Fruit fly (Drosophila melanogaster) whole organism, embryonic: ENCODE results near the gene CG17249.
A peak's percentile ranks its signal among the peaks of the same experiment; 100 is the strongest.

Experiments
- Awh ChIP-seq: fragments of 200-800 bp; sonication (Bioruptor generic); IDR thresholded peaks from 2 replicates; pipeline ENCODE4, ENCODE4 v1.3.6; 2022; ENCODE audit warnings: missing biosample characterization, missing genetic modification characterization
- CG10274 ChIP-seq: fragments of 200-800 bp; sonication (Bioruptor generic); optimal IDR thresholded peaks from 3 replicates; lab custom pipeline; 2017; ENCODE audit warnings: missing biosample characterization, mild to moderate bottlenecking, missing genetic modification characterization
- CG10431 ChIP-seq: fragments of 200-800 bp; sonication (Bioruptor generic); optimal IDR thresholded peaks from 3 replicates; lab custom pipeline; 2018; ENCODE audit warnings: missing biosample characterization, mild to moderate bottlenecking, missing genetic modification characterization
- CG11504 ChIP-seq: fragments of 200-800 bp; sonication (Bioruptor generic); optimal IDR thresholded peaks from 3 replicates; lab custom pipeline; 2019; ENCODE audit warnings: missing biosample characterization, mild to moderate bottlenecking, missing genetic modification characterization, moderate library complexity
- CG12391 ChIP-seq: fragments of 200-800 bp; sonication (Bioruptor generic); optimal IDR thresholded peaks from 3 replicates; lab custom pipeline; 2018; ENCODE audit warnings: missing biosample characterization, mild to moderate bottlenecking, missing genetic modification characterization, moderate library complexity
- CG13123 ChIP-seq: fragments of 200-800 bp; sonication (Bioruptor generic); optimal IDR thresholded peaks from 2 replicates; lab custom pipeline; 2016; ENCODE audit warnings: missing biosample characterization, missing genetic modification characterization
- CG13624 ChIP-seq: fragments of 200-800 bp; sonication (Bioruptor generic); optimal IDR thresholded peaks from 2 replicates; lab custom pipeline; 2016; ENCODE audit warnings: missing biosample characterization, missing genetic modification characterization
- CG14014 ChIP-seq: fragments of 200-800 bp; sonication (Bioruptor generic); IDR thresholded peaks from 2 replicates; pipeline ENCODE4 v1.3.6; 2022; ENCODE audit warnings: missing biosample characterization, missing genetic modification characterization
- CG1529 ChIP-seq: fragments of 200-800 bp; sonication (Bioruptor generic); optimal IDR thresholded peaks from 3 replicates; lab custom pipeline; 2018; ENCODE audit warnings: missing biosample characterization, missing genetic modification characterization
- CG17829 ChIP-seq: fragments of 200-800 bp; optimal IDR thresholded peaks from 2 replicates; lab custom pipeline; 2019; ENCODE audit warnings: missing biosample characterization, mild to moderate bottlenecking, missing genetic modification characterization, moderate library complexity
- CG30020 ChIP-seq: fragments of 200-800 bp; optimal IDR thresholded peaks from 2 replicates; lab custom pipeline; 2019; ENCODE audit warnings: missing biosample characterization, mild to moderate bottlenecking, missing genetic modification characterization, moderate library complexity
- CG31224 ChIP-seq: fragments of 200-800 bp; sonication (Bioruptor generic); IDR thresholded peaks from 2 replicates; pipeline ENCODE4 v1.3.6; 2022; ENCODE audit warnings: missing biosample characterization, missing genetic modification characterization
- CG4282 ChIP-seq: fragments of 200-800 bp; sonication (Bioruptor generic); optimal IDR thresholded peaks from 2 replicates; lab custom pipeline; 2016; ENCODE audit warnings: missing biosample characterization, missing genetic modification characterization
- CG43689 ChIP-seq: fragments of 200-800 bp; sonication (Bioruptor generic); IDR thresholded peaks from 2 replicates; pipeline ENCODE4 v1.3.6; 2022; ENCODE audit warnings: missing biosample characterization, missing genetic modification characterization
- CG4820 ChIP-seq: fragments of 200-800 bp; sonication (Bioruptor generic); optimal IDR thresholded peaks from 3 replicates; lab custom pipeline; 2016; ENCODE audit warnings: missing biosample characterization, missing genetic modification characterization
- CG6272 ChIP-seq: fragments of 200-800 bp; sonication (Bioruptor generic); IDR thresholded peaks from 2 replicates; pipeline ENCODE4 v1.3.6; 2022; ENCODE audit warnings: missing biosample characterization, missing genetic modification characterization
- CG7372 ChIP-seq: fragments of 200-800 bp; sonication (Bioruptor generic); IDR thresholded peaks from 2 replicates; pipeline ENCODE4 v1.3.6; 2022; ENCODE audit warnings: missing biosample characterization, missing genetic modification characterization
- CoRest ChIP-seq: fragments of 200-800 bp; sonication (Bioruptor generic); optimal IDR thresholded peaks from 3 replicates; lab custom pipeline; 2018; ENCODE audit warnings: missing biosample characterization, mild to moderate bottlenecking, missing genetic modification characterization, moderate library complexity
- Dip3 ChIP-seq: fragments of 200-800 bp; sonication (Bioruptor generic); optimal IDR thresholded peaks from 3 replicates; lab custom pipeline; 2016; ENCODE audit warnings: missing biosample characterization, missing genetic modification characterization
- HLH54F ChIP-seq: fragments of 200-800 bp; sonication (Bioruptor generic); optimal IDR thresholded peaks from 3 replicates; lab custom pipeline; 2016; ENCODE audit warnings: missing biosample characterization, missing genetic modification characterization
- Mad ChIP-seq: fragments of 200-800 bp; sonication (Bioruptor generic); optimal IDR thresholded peaks from 2 replicates; lab custom pipeline; 2016; ENCODE audit warnings: missing biosample characterization, missing genetic modification characterization
- Neu2 ChIP-seq: fragments of 200-800 bp; sonication (Bioruptor generic); optimal IDR thresholded peaks from 3 replicates; lab custom pipeline; 2016; ENCODE audit warnings: missing biosample characterization, missing genetic modification characterization, borderline replicate concordance
- NfI ChIP-seq: fragments of 200-800 bp; sonication (Bioruptor generic); optimal IDR thresholded peaks from 3 replicates; lab custom pipeline; 2018; ENCODE audit warnings: missing biosample characterization, mild to moderate bottlenecking, missing genetic modification characterization, moderate library complexity
- PHDP ChIP-seq: fragments of 200-800 bp; sonication (Bioruptor generic); optimal IDR thresholded peaks from 3 replicates; lab custom pipeline; 2018; ENCODE audit warnings: missing biosample characterization, mild to moderate bottlenecking, missing genetic modification characterization, moderate library complexity
- Ptx1 ChIP-seq: fragments of 200-800 bp; sonication (Bioruptor generic); IDR thresholded peaks from 2 replicates; pipeline ENCODE4 v1.3.6; 2022; ENCODE audit warnings: missing biosample characterization, missing genetic modification characterization
- Scr ChIP-seq: fragments of 200-800 bp; sonication (Bioruptor generic); IDR thresholded peaks from 2 replicates; pipeline ENCODE4 v1.3.6; 2022; ENCODE audit warnings: missing biosample characterization, missing genetic modification characterization; ENCODE audit not compliant: partially characterized antibody
- Side ChIP-seq: fragments of 200-800 bp; sonication (Bioruptor generic); optimal IDR thresholded peaks from 2 replicates; lab custom pipeline; 2016; ENCODE audit warnings: missing biosample characterization, missing genetic modification characterization
- Trl ChIP-seq, 3 experiments: fragments of >200 bp in 2 of 3; fragments of 200-800 bp in 1 of 3; sonication (Bioruptor generic) in 1 of 3; optimal IDR thresholded peaks; 2 replicates in 1 of 3; 3 replicates in 2 of 3; lab custom pipeline; 2016 to 2017; ENCODE audit warnings: missing biosample characterization in 1 of 3, missing genetic modification characterization in 1 of 3
- ap ChIP-seq: fragments of 200-800 bp; sonication (Bioruptor generic); IDR thresholded peaks from 2 replicates; pipeline ENCODE4 v1.3.6; 2022; ENCODE audit warnings: missing biosample characterization, missing genetic modification characterization
- bowl ChIP-seq: fragments of 200-800 bp; sonication (Bioruptor generic); IDR thresholded peaks from 2 replicates; pipeline ENCODE4 v1.3.6; 2022; ENCODE audit warnings: missing biosample characterization, missing genetic modification characterization
- bsh ChIP-seq, 2 experiments: fragments of 200-800 bp; sonication (Bioruptor generic); optimal IDR thresholded peaks; 2 replicates each; lab custom pipeline; 2017 to 2018; ENCODE audit warnings: mild to moderate bottlenecking in 2 of 2, missing biosample characterization in 2 of 2, missing genetic modification characterization in 2 of 2, moderate library complexity in 1 of 2
- cg ChIP-seq: fragments of 200-800 bp; sonication (Bioruptor generic); optimal IDR thresholded peaks from 3 replicates; lab custom pipeline; 2019; ENCODE audit warnings: missing biosample characterization, mild to moderate bottlenecking, missing genetic modification characterization, moderate library complexity
- chn ChIP-seq: fragments of 200-800 bp; sonication (Bioruptor generic); optimal IDR thresholded peaks from 2 replicates; lab custom pipeline; 2016; ENCODE audit warnings: missing biosample characterization, missing genetic modification characterization
- danr ChIP-seq: fragments of 200-800 bp; sonication (Bioruptor generic); IDR thresholded peaks from 2 replicates; pipeline ENCODE4 v1.3.6; 2022; ENCODE audit warnings: missing biosample characterization, missing genetic modification characterization
- exex ChIP-seq: fragments of 200-800 bp; sonication (Bioruptor generic); optimal IDR thresholded peaks from 4 replicates; lab custom pipeline; 2018; ENCODE audit warnings: missing biosample characterization, mild to moderate bottlenecking, missing genetic modification characterization, moderate library complexity
- hkb ChIP-seq, 2 experiments: fragments of 200-800 bp in 1 of 2; fragments of >200 bp in 1 of 2; sonication (Bioruptor generic) in 1 of 2; IDR thresholded peaks in 1 of 2; optimal IDR thresholded peaks in 1 of 2; 2 replicates each; pipeline versions ENCODE4 v1.3.6 to Lab custom; 2017 to 2022; ENCODE audit warnings: missing biosample characterization in 1 of 2, missing genetic modification characterization in 1 of 2
- knrl ChIP-seq: fragments of 200-800 bp; sonication (Bioruptor generic); IDR thresholded peaks from 3 replicates; pipeline ENCODE4 v1.3.6; 2022; ENCODE audit warnings: missing biosample characterization, missing genetic modification characterization; ENCODE audit not compliant: partially characterized antibody
- lola ChIP-seq, 3 experiments: fragments of >200 bp in 2 of 3; fragments of 200-800 bp in 1 of 3; sonication (Bioruptor generic) in 1 of 3; optimal IDR thresholded peaks; 2 replicates each; lab custom pipeline; 2017 to 2019; ENCODE audit warnings: missing biosample characterization in 3 of 3, missing genetic modification characterization in 3 of 3, mild to moderate bottlenecking in 1 of 3, moderate library complexity in 1 of 3
- maf-S ChIP-seq: fragments of 200-800 bp; sonication (Bioruptor generic); optimal IDR thresholded peaks from 2 replicates; lab custom pipeline; 2016; ENCODE audit warnings: missing biosample characterization, missing genetic modification characterization
- mam ChIP-seq: fragments of 200-800 bp; sonication (Bioruptor generic); optimal IDR thresholded peaks from 3 replicates; lab custom pipeline; 2016; ENCODE audit warnings: missing biosample characterization, missing genetic modification characterization
- nom ChIP-seq: fragments of 200-800 bp; sonication (Bioruptor generic); optimal IDR thresholded peaks from 2 replicates; lab custom pipeline; 2017; ENCODE audit warnings: missing biosample characterization, missing genetic modification characterization, mild to moderate bottlenecking, moderate library complexity, missing genetic modification reagents
- sisA ChIP-seq: fragments of 200-800 bp; sonication (Bioruptor generic); IDR thresholded peaks from 2 replicates; pipeline ENCODE4 v1.3.6; 2022; ENCODE audit warnings: missing biosample characterization, missing genetic modification characterization
- slp2 ChIP-seq: fragments of 200-800 bp; sonication (Bioruptor generic); optimal IDR thresholded peaks from 2 replicates; lab custom pipeline; 2016; ENCODE audit warnings: missing biosample characterization, missing genetic modification characterization
- sr ChIP-seq: fragments of 200-800 bp; sonication (Bioruptor generic); IDR thresholded peaks from 3 replicates; pipeline ENCODE4 v1.3.6; 2022; ENCODE audit warnings: missing biosample characterization, missing genetic modification characterization
- stwl ChIP-seq: fragments of 200-800 bp; sonication (Bioruptor generic); optimal IDR thresholded peaks from 3 replicates; lab custom pipeline; 2018; ENCODE audit warnings: missing biosample characterization, mild to moderate bottlenecking, missing genetic modification characterization, moderate library complexity
- tio ChIP-seq: fragments of 200-800 bp; sonication (Bioruptor generic); optimal IDR thresholded peaks from 2 replicates; lab custom pipeline; 2017; ENCODE audit warnings: missing biosample characterization, missing genetic modification characterization, inconsistent platforms
- tll ChIP-seq, 2 experiments: fragments of 200-800 bp in 1 of 2; fragments of >200 bp in 1 of 2; sonication (Bioruptor generic) in 1 of 2; optimal IDR thresholded peaks; 2 replicates each; lab custom pipeline; 2017 to 2019; ENCODE audit warnings: missing biosample characterization in 2 of 2, missing genetic modification characterization in 2 of 2, mild to moderate bottlenecking in 1 of 2, moderate library complexity in 1 of 2
- toy ChIP-seq: fragments of 200-800 bp; sonication (Bioruptor generic); IDR thresholded peaks from 2 replicates; pipeline ENCODE4 v1.3.6; 2022; ENCODE audit warnings: missing biosample characterization, missing genetic modification characterization
- unpg ChIP-seq: fragments of 200-800 bp; sonication (Bioruptor generic); optimal IDR thresholded peaks from 3 replicates; lab custom pipeline; 2018; ENCODE audit warnings: missing biosample characterization, mild to moderate bottlenecking, missing genetic modification characterization, moderate library complexity

CG17249 gene

DNA sequence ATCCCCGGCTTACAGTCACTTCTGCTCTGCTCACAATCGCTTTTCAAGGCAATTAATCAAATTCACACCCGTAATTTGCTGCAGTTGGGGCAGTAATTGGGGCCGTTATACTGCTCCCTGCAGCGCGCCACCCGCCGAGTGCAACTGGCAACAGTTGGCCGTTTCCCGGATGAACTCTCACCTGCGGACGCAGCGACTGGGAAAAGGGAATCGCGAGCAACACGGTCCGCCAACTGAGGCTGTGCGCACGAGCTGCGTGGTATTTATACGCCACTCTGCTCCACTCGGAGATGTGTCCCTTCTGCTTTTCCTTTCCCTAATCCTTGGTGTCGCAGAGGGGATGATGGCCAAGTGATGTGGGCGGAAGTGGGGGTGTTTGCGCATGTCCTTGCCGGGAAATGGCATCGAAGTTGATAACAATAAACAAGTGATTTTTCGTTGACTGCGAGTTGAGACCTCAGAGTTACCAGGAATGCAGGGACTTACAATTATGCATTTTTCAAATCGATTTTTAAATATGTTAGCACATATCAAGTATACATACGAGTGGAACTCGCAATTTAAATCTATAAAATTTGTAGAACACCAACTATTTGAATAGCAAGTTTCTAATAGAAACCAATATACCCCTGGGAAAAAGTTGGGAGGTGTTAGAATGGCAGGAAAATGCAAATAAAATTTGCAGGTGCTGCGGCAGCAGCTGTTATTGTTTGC is 18.0 kb downstream of the CG17249 start, which contains the start of gene GC (continued):
- TF ChIP-seq cg (GFP tag; lab: Kevin White, UChicago) (no peak), CG10431 (GFP tag; lab: Kevin White, UChicago) (no peak), CG4820 (GFP tag; lab: Kevin White, UChicago) (no peak), Neu2 (GFP tag; lab: Kevin White, UChicago) (no peak), lola (GFP tag; optimal IDR thresholded peaks at IDR 0.05; lab: Kevin White, UChicago) (no peak), CG30020 (tag; lab: Kevin White, UChicago) (no peak), tll (GFP tag; optimal IDR thresholded peaks at IDR 0.05; lab: Kevin White, UChicago) (no peak), CG10274 (GFP tag; lab: Kevin White, UChicago) (no peak), bowl (GFP tag; lab: Robert Waterston, UW) (no peak), Mad (no peak), toy (GFP tag; lab: Robert Waterston, UW) (no peak), CoRest (peak; percentile 5), CG11504 (no peak), CG17829 (tag; lab: Kevin White, UChicago) (no peak), Side (GFP tag; lab: Kevin White, UChicago) (no peak), knrl (GFP tag; lab: Robert Waterston, UW) (no peak), CG1529 (GFP tag; lab: Kevin White, UChicago) (no peak), CG31224 (GFP tag; lab: Robert Waterston, UW) (no peak), CG6272 (GFP tag; lab: Robert Waterston, UW) (no peak), bsh (GFP tag; optimal IDR thresholded peaks at IDR 0.05; lab: Kevin White, UChicago) (no peak), slp2 (GFP tag; lab: Kevin White, UChicago) (no peak), Awh (GFP tag; lab: Robert Waterston, UW) (no peak), sr (no peak), exex (tag; lab: Kevin White, UChicago) (no peak), ap (GFP tag; lab: Robert Waterston, UW) (no peak), hkb (optimal IDR thresholded peaks at IDR 0.05; lab: Kevin White, UChicago) (no peak), hkb (GFP tag; IDR thresholded peaks at IDR 0.05; lab: Robert Waterston, UW) (no peak), tio (GFP tag; lab: Kevin White, UChicago) (no peak), PHDP (tag; lab: Kevin White, UChicago) (no peak), HLH54F (no peak), CG43689 (GFP tag; lab: Robert Waterston, UW) (no peak), sisA (GFP tag; lab: Robert Waterston, UW) (peak; percentile 30; the same call in 1 of the 2 replicates), unpg (no peak), Scr (GFP tag; lab: Robert Waterston, UW) (no peak), Ptx1 (peak; percentile 42; the same call in 1 of the 2 replicates), nom (GFP tag; lab: Kevin White, UChicago) (no peak), mam (GFP tag; lab: Kevin White, UChicago) (no peak), CG12391 (tag; lab: Kevin White, UChicago) (peak; percentile 4), NfI (GFP tag; lab: Kevin White, UChicago) (no peak), maf-S (GFP tag; lab: Kevin White, UChicago) (no peak), CG13624 (GFP tag; lab: Kevin White, UChicago) (no peak), chn (GFP tag; lab: Kevin White, UChicago) (no peak), CG7372 (GFP tag; lab: Robert Waterston, UW) (no peak), CG14014 (GFP tag; lab: Robert Waterston, UW) (0 out of 2 replicates have a peak, but pooled peaks have one; percentile 13), CG13123 (no peak), CG4282 (GFP tag; lab: Kevin White, UChicago) (no peak), Dip3 (GFP tag; lab: Kevin White, UChicago) (peak; percentile 4), stwl (tag; lab: Kevin White, UChicago) (no peak), danr (GFP tag; lab: Robert Waterston, UW) (no peak), Trl (optimal IDR thresholded peaks at IDR 0.05; lab: Kevin White, UChicago) (no peak), Trl (GFP tag; optimal IDR thresholded peaks at IDR 0.05; lab: Kevin White, UChicago) (no peak)
